Worm (Caenorhabditis elegans) whole organism, L3 larva: ENCODE data around the gene cyld-1.

ENCODE experiments used
- ZK546.5 ChIP-seq: sonication (generic microtip); optimal IDR thresholded peaks from 2 replicates; lab custom pipeline; 2017; ENCODE audit warnings: missing biosample characterization, missing genetic modification characterization
- egl-5 ChIP-seq: fragments of 150-350 bp; optimal IDR thresholded peaks from 2 replicates; lab custom pipeline; 2017; ENCODE audit warnings: missing biosample characterization, missing genetic modification reagents, missing genetic modification characterization, inconsistent platforms
- lin-39 ChIP-seq: fragments of 150-350 bp; optimal IDR thresholded peaks from 2 replicates; lab custom pipeline; 2018; ENCODE audit warnings: missing biosample characterization, missing genetic modification reagents, missing genetic modification characterization
- mml-1 ChIP-seq: fragments of 150-350 bp; sonication (generic microtip); optimal IDR thresholded peaks from 3 replicates; lab custom pipeline; 2014; ENCODE audit warnings: missing biosample characterization, missing genetic modification characterization
- nhr-11 ChIP-seq: fragments of 150-350 bp; optimal IDR thresholded peaks from 2 replicates; lab custom pipeline; 2014; ENCODE audit warnings: missing biosample characterization, missing genetic modification characterization
- nhr-12 ChIP-seq: fragments of 150-350 bp; optimal IDR thresholded peaks from 2 replicates; lab custom pipeline; 2014; ENCODE audit warnings: missing biosample characterization, missing genetic modification characterization
- nhr-28 ChIP-seq: fragments of 150-350 bp; optimal IDR thresholded peaks from 2 replicates; lab custom pipeline; 2014; ENCODE audit warnings: missing biosample characterization, missing genetic modification characterization
- pha-4 ChIP-seq: fragments of 150-350 bp; optimal IDR thresholded peaks from 2 replicates; lab custom pipeline; 2014; ENCODE audit warnings: missing biosample characterization, missing genetic modification reagents, missing genetic modification characterization
- snpc-4 ChIP-seq: fragments of 150-350 bp; optimal IDR thresholded peaks from 2 replicates; lab custom pipeline; 2014; ENCODE audit warnings: missing biosample characterization, missing genetic modification characterization
- unc-39 ChIP-seq: sonication (generic microtip); optimal IDR thresholded peaks from 4 replicates; lab custom pipeline; 2017; ENCODE audit warnings: missing biosample characterization, missing genetic modification characterization
- unc-62 ChIP-seq: fragments of 150-350 bp; sonication (generic microtip); optimal IDR thresholded peaks from 4 replicates; lab custom pipeline; 2014; ENCODE audit warnings: missing biosample characterization, missing genetic modification reagents, missing genetic modification characterization
- zag-1 ChIP-seq: fragments of 150-350 bp; optimal IDR thresholded peaks from 2 replicates; lab custom pipeline; 2014; ENCODE audit warnings: missing biosample characterization, missing genetic modification characterization

DNA sequence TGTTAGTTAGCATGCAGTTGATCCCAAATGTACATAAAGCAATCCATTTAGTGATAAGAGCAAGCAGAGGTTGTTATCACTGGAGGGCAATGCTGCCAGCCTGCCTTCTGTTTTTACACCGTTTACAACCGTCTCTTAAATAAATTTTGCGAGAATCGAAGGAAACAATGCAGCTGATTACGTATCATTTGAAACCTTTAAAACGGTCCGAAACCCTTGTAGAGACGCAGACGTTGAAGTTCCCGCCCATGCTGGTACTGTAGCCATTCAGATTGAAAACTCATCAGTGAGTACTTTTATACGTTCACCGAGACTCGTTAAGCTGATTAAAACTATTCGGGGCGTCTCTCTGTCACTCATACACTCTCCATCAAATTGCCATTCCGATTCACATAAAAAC is 19.9 kb upstream of the cyld-1 start:
- TF ChIP-seq lin-39 (tag; lab: Kevin White, UChicago) (no peak), ZK546.5 (tag; lab: Kevin White, UChicago) (no peak), snpc-4 (tag; lab: Kevin White, UChicago) (no peak), unc-62 (GFP tag; lab: Kevin White, UChicago) (no peak), egl-5 (no peak), pha-4 (tag; lab: Kevin White, UChicago) (peak; percentile 47), nhr-11 (tag; lab: Kevin White, UChicago) (no peak), zag-1 (no peak), mml-1 (tag; lab: Kevin White, UChicago) (no peak), nhr-28 (tag; lab: Kevin White, UChicago) (no peak), unc-39 (tag; lab: Kevin White, UChicago) (no peak), nhr-12 (no peak)
